Worm (Caenorhabditis elegans): ENCODE measurements around the gene fbxa-214.

- TF ChIP-seq fkh-3 (tag; optimal IDR thresholded peaks at IDR 0.05) = no peak
- TF ChIP-seq B0019.2 (GFP tag; conservative IDR thresholded peaks at IDR 0.05) = no peak
- TF ChIP-seq gei-17 (GFP tag; optimal IDR thresholded peaks at IDR 0.05) = no peak
- no peak for TF ChIP-seq snpc-4 (GFP tag; optimal IDR thresholded peaks at IDR 0.05)
- TF ChIP-seq snpc-4 (tag; optimal IDR thresholded peaks at IDR 0.05) = no peak
- TF ChIP-seq ama-1 (optimal IDR thresholded peaks at IDR 0.05) = no peak
- TF ChIP-seq ama-1 (GFP tag; optimal IDR thresholded peaks at IDR 0.05) = no peak
- TF ChIP-seq Y53G8AR.9 (GFP tag; conservative IDR thresholded peaks at IDR 0.05) = no peak
- no peak for TF ChIP-seq lin-35 (GFP tag; optimal IDR thresholded peaks at IDR 0.05)
- TF ChIP-seq cebp-2 (GFP tag; IDR thresholded peaks at IDR 0.05) = no peak
- no peak for TF ChIP-seq D2030.7 (GFP tag; IDR thresholded peaks at IDR 0.05)
- no peak for TF ChIP-seq F37B4.10 (GFP tag; IDR thresholded peaks at IDR 0.05)
Measured at ce11 chrV:6067112-6067511, 2.8 kb downstream of the fbxa-214 start, which contains the start of gene srh-10.
